Fruit fly (Drosophila melanogaster) whole organism, prepupa: Measurements from ENCODE around the gene flr.

ENCODE experiments used
- Blimp-1 ChIP-seq: fragments of 200-800 bp; sonication (Bioruptor generic); optimal IDR thresholded peaks from 3 replicates; lab custom pipeline; 2017; ENCODE audit warnings: missing biosample characterization, missing genetic modification characterization, mild to moderate bottlenecking, moderate library complexity, missing genetic modification reagents
- CG10631 ChIP-seq: fragments of 200-800 bp; sonication (Bioruptor generic); optimal IDR thresholded peaks from 2 replicates; lab custom pipeline; 2016; ENCODE audit warnings: missing biosample characterization, missing genetic modification characterization
- CG10669 ChIP-seq: fragments of 200-800 bp; sonication (Bioruptor generic); optimal IDR thresholded peaks from 3 replicates; lab custom pipeline; 2018; ENCODE audit warnings: missing biosample characterization, mild to moderate bottlenecking, missing genetic modification characterization, moderate library complexity
- CG11294 ChIP-seq: fragments of 200-800 bp; sonication (Bioruptor generic); IDR thresholded peaks from 2 replicates; pipeline ENCODE4 v1.3.6; 2022; ENCODE audit warnings: missing biosample characterization, missing genetic modification characterization
- CG11762 ChIP-seq: fragments of 200-800 bp; sonication (Bioruptor generic); optimal IDR thresholded peaks from 3 replicates; lab custom pipeline; 2016; ENCODE audit warnings: missing biosample characterization, missing genetic modification characterization; ENCODE audit not compliant: insufficient read depth
- CG15336 ChIP-seq: fragments of 200-800 bp; sonication (Bioruptor generic); IDR thresholded peaks from 2 replicates; pipeline ENCODE4 v1.3.6; 2022; ENCODE audit warnings: missing biosample characterization, missing genetic modification characterization
- CG1621 ChIP-seq: fragments of 200-800 bp; sonication (Bioruptor generic); optimal IDR thresholded peaks from 3 replicates; lab custom pipeline; 2018; ENCODE audit warnings: missing biosample characterization, mild to moderate bottlenecking, missing genetic modification characterization
- CG16779 ChIP-seq: fragments of 200-800 bp; sonication (Bioruptor generic); optimal IDR thresholded peaks from 3 replicates; lab custom pipeline; 2017; ENCODE audit warnings: missing biosample characterization, mild to moderate bottlenecking, missing genetic modification characterization
- CG34406 ChIP-seq: fragments of 200-800 bp; sonication (Bioruptor generic); optimal IDR thresholded peaks from 3 replicates; lab custom pipeline; 2016; ENCODE audit warnings: missing biosample characterization, missing genetic modification characterization
- CG3919 ChIP-seq: fragments of 200-800 bp; sonication (Bioruptor generic); optimal IDR thresholded peaks from 3 replicates; lab custom pipeline; 2016; ENCODE audit warnings: missing biosample characterization, missing genetic modification characterization
- CG4318 ChIP-seq: fragments of 200-800 bp; sonication (Bioruptor generic); optimal IDR thresholded peaks from 3 replicates; lab custom pipeline; 2017; ENCODE audit warnings: missing biosample characterization, mild to moderate bottlenecking, missing genetic modification characterization
- CG6163 ChIP-seq: fragments of 200-800 bp; sonication (Bioruptor generic); IDR thresholded peaks from 3 replicates; pipeline ENCODE4 v1.3.6; 2022; ENCODE audit warnings: missing biosample characterization, missing genetic modification characterization
- CG6276 ChIP-seq: fragments of 200-800 bp; sonication (Bioruptor generic); optimal IDR thresholded peaks from 2 replicates; lab custom pipeline; 2017; ENCODE audit warnings: missing biosample characterization, mild to moderate bottlenecking, missing genetic modification characterization
- CG6792 ChIP-seq: fragments of 200-800 bp; sonication (Bioruptor generic); optimal IDR thresholded peaks from 3 replicates; lab custom pipeline; 2016; ENCODE audit warnings: missing biosample characterization, missing genetic modification characterization
- CG6854 ChIP-seq: fragments of 200-800 bp; sonication (Bioruptor generic); optimal IDR thresholded peaks from 2 replicates; lab custom pipeline; 2017; ENCODE audit warnings: missing biosample characterization, mild to moderate bottlenecking, missing genetic modification characterization
- CG8119 ChIP-seq: fragments of 200-800 bp; sonication (Bioruptor generic); IDR thresholded peaks from 3 replicates; pipeline ENCODE4 v1.3.6; 2022; ENCODE audit warnings: missing biosample characterization, missing genetic modification characterization
- CG8319 ChIP-seq: fragments of 200-800 bp; sonication (Bioruptor generic); optimal IDR thresholded peaks from 3 replicates; lab custom pipeline; 2016; ENCODE audit warnings: missing biosample characterization, missing genetic modification characterization
- CG8632 ChIP-seq: fragments of 200-800 bp; sonication (Bioruptor generic); optimal IDR thresholded peaks from 3 replicates; lab custom pipeline; 2016; ENCODE audit warnings: missing biosample characterization, missing genetic modification characterization
- CG9139 ChIP-seq: fragments of 200-800 bp; sonication (Bioruptor generic); optimal IDR thresholded peaks from 3 replicates; lab custom pipeline; 2017; ENCODE audit warnings: missing biosample characterization, mild to moderate bottlenecking, missing genetic modification characterization
- Eip75B ChIP-seq: fragments of 200-800 bp; sonication (Bioruptor generic); optimal IDR thresholded peaks from 3 replicates; lab custom pipeline; 2016; ENCODE audit warnings: missing biosample characterization, missing genetic modification characterization
- Eip78C ChIP-seq: fragments of 200-800 bp; sonication (Bioruptor generic); peaks from one replicate; lab custom pipeline; 2016; ENCODE audit warnings: missing biosample characterization, missing genetic modification characterization
- Eip93F ChIP-seq: fragments of 200-800 bp; sonication (Bioruptor generic); optimal IDR thresholded peaks from 2 replicates; lab custom pipeline; 2016; ENCODE audit warnings: missing biosample characterization, mild to moderate bottlenecking, missing genetic modification characterization
- Ets21C ChIP-seq: fragments of 200-800 bp; sonication (Bioruptor generic); optimal IDR thresholded peaks from 3 replicates; lab custom pipeline; 2016; ENCODE audit warnings: missing biosample characterization, missing genetic modification characterization
- Gug ChIP-seq: fragments of 200-800 bp; sonication (Bioruptor generic); IDR thresholded peaks from 2 replicates; pipeline ENCODE4 v1.3.6; 2022; ENCODE audit warnings: missing biosample characterization, missing genetic modification characterization
- Hr39 ChIP-seq: fragments of 200-800 bp; sonication (Bioruptor generic); optimal IDR thresholded peaks from 2 replicates; lab custom pipeline; 2016; ENCODE audit warnings: missing biosample characterization, missing genetic modification characterization
- Hr4 ChIP-seq: fragments of 200-800 bp; sonication (Bioruptor generic); optimal IDR thresholded peaks from 3 replicates; lab custom pipeline; 2016; ENCODE audit warnings: missing biosample characterization, missing genetic modification characterization
- Lpt ChIP-seq: fragments of 200-800 bp; sonication (Bioruptor generic); optimal IDR thresholded peaks from 3 replicates; lab custom pipeline; 2016; ENCODE audit warnings: missing biosample characterization, missing genetic modification characterization
- Met ChIP-seq: fragments of 200-800 bp; sonication (Bioruptor generic); optimal IDR thresholded peaks from 3 replicates; lab custom pipeline; 2016; ENCODE audit warnings: missing biosample characterization, missing genetic modification characterization
- OdsH ChIP-seq: fragments of 200-800 bp; sonication (Bioruptor generic); optimal IDR thresholded peaks from 3 replicates; lab custom pipeline; 2016; ENCODE audit warnings: missing biosample characterization, missing genetic modification characterization
- Smox ChIP-seq: fragments of 200-800 bp; sonication (Bioruptor generic); optimal IDR thresholded peaks from 3 replicates; lab custom pipeline; 2016; ENCODE audit warnings: missing biosample characterization, missing genetic modification characterization
- Sox102F ChIP-seq: fragments of 200-800 bp; sonication (Bioruptor generic); optimal IDR thresholded peaks from 2 replicates; lab custom pipeline; 2016; ENCODE audit warnings: missing biosample characterization, mild to moderate bottlenecking, missing genetic modification characterization
- Sox14 ChIP-seq: fragments of 200-800 bp; sonication (Bioruptor generic); optimal IDR thresholded peaks from 3 replicates; lab custom pipeline; 2016; ENCODE audit warnings: missing biosample characterization, missing genetic modification characterization
- Sox15 ChIP-seq: fragments of 200-800 bp; sonication (Bioruptor generic); optimal IDR thresholded peaks from 3 replicates; lab custom pipeline; 2016; ENCODE audit warnings: missing biosample characterization, missing genetic modification characterization
- achi ChIP-seq: fragments of 200-800 bp; sonication (Bioruptor generic); optimal IDR thresholded peaks from 3 replicates; lab custom pipeline; 2016; ENCODE audit warnings: missing biosample characterization, missing genetic modification characterization
- acj6 ChIP-seq: fragments of 200-800 bp; sonication (Bioruptor generic); optimal IDR thresholded peaks from 3 replicates; lab custom pipeline; 2016; ENCODE audit warnings: missing biosample characterization, missing genetic modification characterization
- cyc ChIP-seq: fragments of 200-800 bp; sonication (Bioruptor generic); optimal IDR thresholded peaks from 3 replicates; lab custom pipeline; 2016; ENCODE audit warnings: missing biosample characterization, missing genetic modification characterization
- dac ChIP-seq: fragments of 200-800 bp; sonication (Bioruptor generic); optimal IDR thresholded peaks from 2 replicates; lab custom pipeline; 2017; ENCODE audit warnings: missing biosample characterization, mild to moderate bottlenecking, missing genetic modification characterization
- dsx ChIP-seq: fragments of 200-800 bp; optimal IDR thresholded peaks from 3 replicates; lab custom pipeline; 2019; ENCODE audit warnings: missing biosample characterization, mild to moderate bottlenecking, missing genetic modification characterization, moderate library complexity; ENCODE audit not compliant: poor library complexity, severe bottlenecking
- eg ChIP-seq: fragments of 200-800 bp; sonication (Bioruptor generic); IDR thresholded peaks from 3 replicates; pipeline ENCODE4 v1.3.6; 2022; ENCODE audit warnings: missing biosample characterization, missing genetic modification characterization
- esn ChIP-seq: fragments of 200-800 bp; sonication (Bioruptor generic); optimal IDR thresholded peaks from 2 replicates; lab custom pipeline; 2016; ENCODE audit warnings: missing biosample characterization, mild to moderate bottlenecking, missing genetic modification characterization, moderate library complexity
- fd85E ChIP-seq: fragments of 200-800 bp; sonication (Bioruptor generic); optimal IDR thresholded peaks from 3 replicates; lab custom pipeline; 2016; ENCODE audit warnings: missing biosample characterization, missing genetic modification characterization
- pdm3 ChIP-seq: fragments of 200-800 bp; sonication (Bioruptor generic); optimal IDR thresholded peaks from 3 replicates; lab custom pipeline; 2016; ENCODE audit warnings: missing biosample characterization, missing genetic modification characterization
- salr ChIP-seq, 2 experiments: fragments of 200-800 bp; sonication (Bioruptor generic); optimal IDR thresholded peaks; 3 replicates each; lab custom pipeline; 2016 to 2018; ENCODE audit warnings: missing biosample characterization in 2 of 2, missing genetic modification characterization in 2 of 2, mild to moderate bottlenecking in 1 of 2
- spab ChIP-seq: fragments of 200-800 bp; sonication (Bioruptor generic); optimal IDR thresholded peaks from 2 replicates; lab custom pipeline; 2017; ENCODE audit warnings: missing biosample characterization, mild to moderate bottlenecking, missing genetic modification characterization, missing genetic modification reagents
- ss ChIP-seq, 2 experiments: fragments of 200-800 bp; sonication (Bioruptor generic); optimal IDR thresholded peaks; 2 replicates in 1 of 2; 3 replicates in 1 of 2; lab custom pipeline; 2017 to 2018; ENCODE audit warnings: mild to moderate bottlenecking in 2 of 2, missing biosample characterization in 2 of 2, missing genetic modification characterization in 2 of 2, moderate library complexity in 1 of 2
- topi ChIP-seq: fragments of 200-800 bp; sonication (Bioruptor generic); optimal IDR thresholded peaks from 3 replicates; lab custom pipeline; 2016; ENCODE audit warnings: missing biosample characterization, missing genetic modification characterization
- vri ChIP-seq: fragments of 200-800 bp; sonication (Bioruptor generic); optimal IDR thresholded peaks from 3 replicates; lab custom pipeline; 2016; ENCODE audit warnings: missing biosample characterization, mild to moderate bottlenecking, missing genetic modification characterization

Gene flr

dm6 chr3L:13409809-13410521, 2.7 kb upstream of the flr start (continued):
- TF ChIP-seq vri (GFP tag; lab: Kevin White, UChicago) (no peak), Eip93F (GFP tag; lab: Kevin White, UChicago) (no peak), fd85E (GFP tag; lab: Kevin White, UChicago) (no peak), CG8319 (GFP tag; lab: Kevin White, UChicago) (no peak), Hr4 (GFP tag; lab: Kevin White, UChicago) (no peak), CG9139 (no peak), achi (GFP tag; lab: Kevin White, UChicago) (peak; percentile 15), spab (GFP tag; lab: Kevin White, UChicago) (peak; percentile 44), CG15336 (GFP tag; lab: Robert Waterston, UW) (no peak), Met (GFP tag; lab: Kevin White, UChicago) (peak; percentile 62), OdsH (peak; percentile 32), CG11762 (no peak), CG8632 (peak; percentile 29), CG1621 (no peak), Lpt (GFP tag; lab: Kevin White, UChicago) (no peak), acj6 (peak; percentile 29), eg (GFP tag; lab: Robert Waterston, UW) (no peak), CG16779 (tag; lab: Kevin White, UChicago) (no peak), CG10631 (peak; percentile 18), CG11294 (no peak), Ets21C (GFP tag; lab: Kevin White, UChicago) (peak; percentile 14), ss (GFP tag; optimal IDR thresholded peaks at IDR 0.05; lab: Kevin White, UChicago) (peak; percentile 39 to 66), Smox (peak; percentile 67), Eip78C (GFP tag; lab: Kevin White, UChicago) (peak; percentile 87), CG6792 (GFP tag; lab: Kevin White, UChicago) (peak; percentile 36), salr (GFP tag; optimal IDR thresholded peaks at IDR 0.05; lab: Kevin White, UChicago) (no peak), CG6163 (GFP tag; lab: Robert Waterston, UW) (no peak), CG6276 (GFP tag; lab: Kevin White, UChicago) (no peak), cyc (peak; percentile 48), CG34406 (GFP tag; lab: Kevin White, UChicago) (peak; percentile 41), Sox102F (peak; percentile 47), CG10669 (GFP tag; lab: Kevin White, UChicago) (peak; percentile 25), Sox15 (GFP tag; lab: Kevin White, UChicago) (peak; percentile 7), Eip75B (GFP tag; lab: Kevin White, UChicago) (peak; percentile 49), Gug (no peak), CG8119 (GFP tag; lab: Robert Waterston, UW) (no peak)

DNA sequence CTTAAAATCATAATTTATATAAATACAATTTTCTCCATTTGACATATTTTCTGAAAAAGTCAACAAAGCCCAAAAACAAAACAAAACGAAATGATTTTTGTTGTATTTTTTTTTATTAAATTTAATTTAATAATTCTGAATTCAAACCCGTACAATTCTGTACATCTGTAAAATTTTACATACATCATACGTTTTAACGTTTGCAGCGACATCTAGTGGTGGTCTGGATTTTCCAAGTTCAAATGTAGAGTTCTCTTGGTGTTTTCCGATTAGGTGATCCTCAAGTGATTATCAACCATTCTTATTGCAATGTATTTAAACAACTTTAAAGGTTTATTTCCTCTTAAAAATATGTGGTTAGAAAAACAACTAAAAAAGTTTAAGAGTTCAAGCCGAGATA, 1.6 kb upstream of the flr start:
- TF ChIP-seq Eip75B (GFP tag; lab: Kevin White, UChicago): no peak
- peak; percentile 100 for TF ChIP-seq CG1621
- no peak for TF ChIP-seq Gug
- TF ChIP-seq Lpt (GFP tag; lab: Kevin White, UChicago): no peak
- no peak for TF ChIP-seq vri (GFP tag; lab: Kevin White, UChicago)
- no peak for TF ChIP-seq salr (GFP tag; optimal IDR thresholded peaks at IDR 0.05; lab: Kevin White, UChicago)
- TF ChIP-seq Ets21C (GFP tag; lab: Kevin White, UChicago): no peak
- TF ChIP-seq acj6: no peak
- TF ChIP-seq CG16779 (tag; lab: Kevin White, UChicago): no peak
- TF ChIP-seq CG8119 (GFP tag; lab: Robert Waterston, UW): no peak
- no peak for TF ChIP-seq achi (GFP tag; lab: Kevin White, UChicago)
- no peak for TF ChIP-seq CG11294
- TF ChIP-seq eg (GFP tag; lab: Robert Waterston, UW): no peak
- peak; percentile 17 for TF ChIP-seq Eip78C (GFP tag; lab: Kevin White, UChicago)
- no peak for TF ChIP-seq Sox15 (GFP tag; lab: Kevin White, UChicago)
- TF ChIP-seq CG34406 (GFP tag; lab: Kevin White, UChicago): no peak
- no peak for TF ChIP-seq CG4318
- TF ChIP-seq dac (GFP tag; lab: Kevin White, UChicago): no peak
- no peak for TF ChIP-seq pdm3
- TF ChIP-seq Sox14 (GFP tag; lab: Kevin White, UChicago): no peak
- TF ChIP-seq dsx: no peak
- TF ChIP-seq CG10669 (GFP tag; lab: Kevin White, UChicago): no peak
- TF ChIP-seq CG3919: no peak
- TF ChIP-seq CG6276 (GFP tag; lab: Kevin White, UChicago): no peak
- no peak for TF ChIP-seq CG6854
- TF ChIP-seq CG6163 (GFP tag; lab: Robert Waterston, UW): no peak
- TF ChIP-seq CG9139: no peak
- peak; percentile 38 for TF ChIP-seq Hr39
- TF ChIP-seq Blimp-1 (GFP tag; lab: Kevin White, UChicago): no peak
- TF ChIP-seq topi: no peak
- peak; percentile 15 for TF ChIP-seq CG10631
- peak; percentile 51 for TF ChIP-seq esn (GFP tag; lab: Kevin White, UChicago)
- TF ChIP-seq OdsH: no peak
- no peak for TF ChIP-seq CG6792 (GFP tag; lab: Kevin White, UChicago)
